Fruit fly (Drosophila melanogaster): ENCODE measurements around the gene Or85d.

The Or85d gene

dm6 chr3R:8577409-8578255, 25.2 kb downstream of the Or85d start, which contains the start of gene 5-HT2B:
TSS of gene 5-HT2B (plus strand) at chr3R:8578205.
- no peak for TF ChIP-seq CG17801 (GFP tag; optimal IDR thresholded peaks at IDR 0.05; ENCODE audit: partially characterized antibody)

- no peak for TF ChIP-seq CG17801 (GFP tag; optimal IDR thresholded peaks at IDR 0.05; ENCODE audit: partially characterized antibody)
Observed at dm6 chr3R:8587859-8588258, 35.5 kb downstream of the Or85d start.

dm6 chr3R:8596161-8596560, 43.8 kb downstream of the Or85d start:
- TF ChIP-seq CG17801 (GFP tag; optimal IDR thresholded peaks at IDR 0.05; ENCODE audit: partially characterized antibody), result no peak

Measured in ovary, adult (tissue).